Worm (Caenorhabditis elegans) whole organism, midembryonic: ENCODE measurements around the gene hum-8.

Experiments
- T22C8.4 ChIP-seq: fragments of 200-800 bp; sonication (Bioruptor generic); IDR thresholded peaks from 2 replicates; pipeline ENCODE4 v1.3.6; 2022; ENCODE audit warnings: missing genetic modification characterization, missing compliant biosample characterization
- cog-1 ChIP-seq: sonication (generic microtip); optimal IDR thresholded peaks from 2 replicates; lab custom pipeline; 2016; ENCODE audit warnings: missing genetic modification characterization, missing compliant biosample characterization
- flt-1 ChIP-seq: fragments of 200-800 bp; sonication (Bioruptor generic); IDR thresholded peaks from 2 replicates; pipeline ENCODE4 v1.3.6; 2022; ENCODE audit warnings: missing genetic modification characterization, missing compliant biosample characterization
- klf-2 ChIP-seq: fragments of 200-800 bp; sonication (Bioruptor generic); conservative IDR thresholded peaks from 2 replicates; pipeline ENCODE4 v1.3.6; 2022; ENCODE audit warnings: missing genetic modification reagents, missing genetic modification characterization, missing compliant biosample characterization
- med-1 ChIP-seq: sonication (generic microtip); optimal IDR thresholded peaks from 2 replicates; lab custom pipeline; 2017; ENCODE audit warnings: missing genetic modification characterization, mild to moderate bottlenecking, missing compliant biosample characterization, antibody characterized with exemption, missing genetic modification reagents; ENCODE audit not compliant: insufficient read depth
- ref-1 ChIP-seq: fragments of 200-800 bp; sonication (Bioruptor generic); conservative IDR thresholded peaks from 2 replicates; pipeline ENCODE4 v1.3.6; 2022; ENCODE audit warnings: missing genetic modification reagents, missing genetic modification characterization, missing compliant biosample characterization
- tab-1 ChIP-seq: fragments of 200-800 bp; sonication (Bioruptor generic); IDR thresholded peaks from 2 replicates; pipeline ENCODE4 v1.3.6; 2022; ENCODE audit warnings: missing genetic modification characterization, missing compliant biosample characterization
- ztf-23 ChIP-seq: fragments of 200-800 bp; sonication (Bioruptor generic); IDR thresholded peaks from 2 replicates; pipeline ENCODE4 v1.3.6; 2022; ENCODE audit warnings: missing genetic modification reagents, missing genetic modification characterization, missing compliant biosample characterization
- ztf-29 ChIP-seq: fragments of 200-800 bp; sonication (Bioruptor generic); IDR thresholded peaks from 2 replicates; pipeline ENCODE4 v1.3.6; 2022; ENCODE audit warnings: missing genetic modification reagents, missing genetic modification characterization, missing compliant biosample characterization

ce11 chrIV:467291-467690, 26.9 kb upstream of the hum-8 start:
- TF ChIP-seq med-1 (GFP tag; lab: Kevin White, UChicago) (no peak), klf-2 (no peak), ref-1 (GFP tag; lab: Robert Waterston, UW) (no peak), cog-1 (no peak), flt-1 (no peak), tab-1 (no peak), ztf-29 (no peak), ztf-23 (GFP tag; lab: Robert Waterston, UW) (no peak), T22C8.4 (no peak)
